Worm (Caenorhabditis elegans): ENCODE data around the gene tag-131.

Gene tag-131

ce11 chrIII:4281955-4282618, 35.4 kb upstream of the tag-131 start (continued):
- peak; percentile 90 for TF ChIP-seq rnt-1 (tag; optimal IDR thresholded peaks at IDR 0.05)
- TF ChIP-seq C04F5.9 (tag; optimal IDR thresholded peaks at IDR 0.05): peak; percentile 91
- TF ChIP-seq zip-4 (GFP tag; optimal IDR thresholded peaks at IDR 0.05): peak; percentile 91
- TF ChIP-seq lin-39 (tag; optimal IDR thresholded peaks at IDR 0.05): peak; percentile 84
- peak; percentile 79 for TF ChIP-seq aha-1 (tag; optimal IDR thresholded peaks at IDR 0.05)
- TF ChIP-seq mef-2 (tag; optimal IDR thresholded peaks at IDR 0.05): peak; percentile 96
- no peak for TF ChIP-seq hlh-17 (GFP tag; optimal IDR thresholded peaks at IDR 0.05; ENCODE audit: borderline replicate concordance)
- TF ChIP-seq mdl-1 (tag; optimal IDR thresholded peaks at IDR 0.05): peak; percentile 65 to 95
- peak in 4 of 6 experiments; percentile 19 to 90 (median 66) for TF ChIP-seq elt-3 (tag; optimal IDR thresholded peaks at IDR 0.05)
- TF ChIP-seq nhr-12 (tag; optimal IDR thresholded peaks at IDR 0.05): no peak
- TF ChIP-seq sptf-1 (tag; optimal IDR thresholded peaks at IDR 0.05): no peak
- peak; percentile 98 for TF ChIP-seq nhr-19 (GFP tag; conservative IDR thresholded peaks at IDR 0.05)
- TF ChIP-seq pqm-1 (tag; optimal IDR thresholded peaks at IDR 0.05): peak; percentile 70
- peak; percentile 70 for TF ChIP-seq hpl-2 (GFP tag; optimal IDR thresholded peaks at IDR 0.05)
- peak; percentile 29 for TF ChIP-seq ces-1 (GFP tag; optimal IDR thresholded peaks at IDR 0.05)
- peak; percentile 96 for TF ChIP-seq mep-1 (tag; optimal IDR thresholded peaks at IDR 0.05)
- TF ChIP-seq alr-1 (tag; optimal IDR thresholded peaks at IDR 0.05; ENCODE audit: borderline replicate concordance): no peak
- peak; percentile 86 for TF ChIP-seq skn-1 (tag; optimal IDR thresholded peaks at IDR 0.05)
- TF ChIP-seq lin-13 (GFP tag; optimal IDR thresholded peaks at IDR 0.05): peak; percentile 87
- TF ChIP-seq ama-1 (optimal IDR thresholded peaks at IDR 0.05): peak; percentile 48
- TF ChIP-seq elt-2 (tag; optimal IDR thresholded peaks at IDR 0.05): peak; percentile 91
- peak in 1 of 2 experiments; percentile 97 for TF ChIP-seq ztf-11 (tag; optimal IDR thresholded peaks at IDR 0.05)
- peak; percentile 87 for TF ChIP-seq snpc-4 (tag; optimal IDR thresholded peaks at IDR 0.05)
- peak; percentile 100 for TF ChIP-seq nhr-20 (tag; optimal IDR thresholded peaks at IDR 0.05)
- TF ChIP-seq unc-98 (GFP tag; IDR thresholded peaks at IDR 0.05): peak; percentile 77
- TF ChIP-seq sup-37 (GFP tag; optimal IDR thresholded peaks at IDR 0.05): peak; percentile 96
- TF ChIP-seq sox-4 (tag; optimal IDR thresholded peaks at IDR 0.05): peak; percentile 97
- TF ChIP-seq nhr-77 (tag; optimal IDR thresholded peaks at IDR 0.05): peak; percentile 94
- peak; percentile 69 to 85 for TF ChIP-seq lin-35 (GFP tag; optimal IDR thresholded peaks at IDR 0.05)
- no peak for TF ChIP-seq tlp-1 (tag; optimal IDR thresholded peaks at IDR 0.05)
- TF ChIP-seq snu-23 (GFP tag; optimal IDR thresholded peaks at IDR 0.05): peak; percentile 99
- peak; percentile 27 for TF ChIP-seq ceh-63 (GFP tag; optimal IDR thresholded peaks at IDR 0.05)
- TF ChIP-seq vab-15 (tag; optimal IDR thresholded peaks at IDR 0.05): peak; percentile 88
- TF ChIP-seq Y116A8C.19 (tag; optimal IDR thresholded peaks at IDR 0.05; ENCODE audit: borderline replicate concordance): peak; percentile 17
- peak; percentile 77 for TF ChIP-seq zag-1 (tag; optimal IDR thresholded peaks at IDR 0.05)
- TF ChIP-seq nhr-84 (tag; optimal IDR thresholded peaks at IDR 0.05): no peak
- TF ChIP-seq nhr-90 (tag; optimal IDR thresholded peaks at IDR 0.05; ENCODE audit: poor library complexity): peak; percentile 99
- TF ChIP-seq isw-1 (GFP tag; IDR thresholded peaks at IDR 0.05): peak; percentile 91
- TF ChIP-seq nhr-76 (tag; optimal IDR thresholded peaks at IDR 0.05): peak; percentile 17
- TF ChIP-seq unc-86 (tag; optimal IDR thresholded peaks at IDR 0.05): peak; percentile 100
- TF ChIP-seq pax-3 (tag; optimal IDR thresholded peaks at IDR 0.05): peak; percentile 98
- TF ChIP-seq fkh-4 (tag; optimal IDR thresholded peaks at IDR 0.05; ENCODE audit: borderline replicate concordance): peak; percentile 84
- peak; percentile 100 for TF ChIP-seq egl-13 (tag; optimal IDR thresholded peaks at IDR 0.05)
- peak; percentile 95 for TF ChIP-seq pag-3 (tag; optimal IDR thresholded peaks at IDR 0.05; ENCODE audit: borderline replicate concordance, insufficient read depth)
- TF ChIP-seq lin-14 (GFP tag; optimal IDR thresholded peaks at IDR 0.05): peak; percentile 100
- peak; percentile 97 for TF ChIP-seq jun-1 (tag; optimal IDR thresholded peaks at IDR 0.05)
- TF ChIP-seq unc-62 (GFP tag; optimal IDR thresholded peaks at IDR 0.05): peak; percentile 18
- peak; percentile 58 for TF ChIP-seq nhr-237 (tag; optimal IDR thresholded peaks at IDR 0.05)
